Fruit fly (Drosophila melanogaster): Measurements from ENCODE around the gene Drsl2.

dm6 chr3L:3270736-3271135 is 43.4 kb upstream of the Drsl2 start, which contains the start of gene CG14960:
- TF ChIP-seq toe (GFP tag; optimal IDR thresholded peaks at IDR 0.05) (no peak), Clk (GFP tag; optimal IDR thresholded peaks at IDR 0.05) (no peak), CG1620 (GFP tag; optimal IDR thresholded peaks at IDR 0.05) (no peak)
